Worm (Caenorhabditis elegans) whole organism, late embryonic: ENCODE measurements around the gene helq-1.

Source experiments
- ceh-18 ChIP-seq: sonication (generic microtip); optimal IDR thresholded peaks from 2 replicates; lab custom pipeline; 2016; ENCODE audit warnings: missing genetic modification characterization, missing compliant biosample characterization
- ceh-6 ChIP-seq: fragments of 200-800 bp; sonication (Bioruptor generic); optimal IDR thresholded peaks from 2 replicates; lab custom pipeline; 2018; ENCODE audit warnings: mild to moderate bottlenecking, missing genetic modification characterization, missing compliant biosample characterization
- ceh-9 ChIP-seq: sonication (generic microtip); optimal IDR thresholded peaks from 2 replicates; lab custom pipeline; 2016; ENCODE audit warnings: mild to moderate bottlenecking, missing genetic modification characterization, inconsistent platforms, missing compliant biosample characterization
- dmd-4 ChIP-seq: sonication (generic microtip); optimal IDR thresholded peaks from 2 replicates; lab custom pipeline; 2016; ENCODE audit warnings: borderline replicate concordance, missing genetic modification characterization, missing compliant biosample characterization
- hlh-30 ChIP-seq: sonication (generic microtip); optimal IDR thresholded peaks from 2 replicates; lab custom pipeline; 2017; ENCODE audit warnings: antibody characterized with exemption, missing genetic modification characterization, missing compliant biosample characterization; ENCODE audit not compliant: insufficient read depth
- npax-4 ChIP-seq: sonication (generic microtip); optimal IDR thresholded peaks from 2 replicates; lab custom pipeline; 2016; ENCODE audit warnings: missing genetic modification characterization, missing compliant biosample characterization
- pha-4 ChIP-seq: fragments of 150-350 bp; optimal IDR thresholded peaks from 2 replicates; lab custom pipeline; 2018; ENCODE audit warnings: missing biosample characterization, missing genetic modification reagents, missing genetic modification characterization
- unc-55 ChIP-seq: sonication (generic microtip); optimal IDR thresholded peaks from 2 replicates; lab custom pipeline; 2017; ENCODE audit warnings: missing biosample characterization, missing genetic modification reagents, missing genetic modification characterization

ce11 chrIII:598168-598567 is 11.3 kb upstream of the helq-1 start:
- TF ChIP-seq hlh-30 (tag; lab: Kevin White, UChicago), result peak; percentile 42
- no peak for TF ChIP-seq ceh-6 (GFP tag; lab: Kevin White, UChicago)
- no peak for TF ChIP-seq unc-55
- TF ChIP-seq ceh-18 (tag; lab: Kevin White, UChicago), result peak; percentile 60
- no peak for TF ChIP-seq ceh-9
- TF ChIP-seq pha-4 (tag; lab: Kevin White, UChicago), result no peak
- no peak for TF ChIP-seq npax-4 (tag; lab: Kevin White, UChicago)
- no peak for TF ChIP-seq dmd-4 (tag; lab: Kevin White, UChicago)
